Worm (Caenorhabditis elegans): Measurements from ENCODE around the gene scc-1.
A peak's percentile ranks its signal among the peaks of the same experiment; 100 is the strongest.

scc-1 gene

ce11 chrII:4736585-4736984 lies 38.1 kb downstream of the scc-1 start:
- TF ChIP-seq B0310.2 (tag; optimal IDR thresholded peaks at IDR 0.05) (no peak), scrt-1 (GFP tag; IDR thresholded peaks at IDR 0.05) (no peak)

- TF ChIP-seq sea-1 (GFP tag; conservative IDR thresholded peaks at IDR 0.05) (no peak), hmbx-1 (tag; optimal IDR thresholded peaks at IDR 0.05) (no peak), ceh-36 (tag; optimal IDR thresholded peaks at IDR 0.05) (no peak), ceh-13 (GFP tag; optimal IDR thresholded peaks at IDR 0.05) (no peak), scrt-1 (GFP tag; IDR thresholded peaks at IDR 0.05) (no peak), hmg-4 (GFP tag; optimal IDR thresholded peaks at IDR 0.05) (no peak), ets-7 (tag; optimal IDR thresholded peaks at IDR 0.05) (no peak), pes-1 (GFP tag; IDR thresholded peaks at IDR 0.05) (no peak), aly-1 (tag; optimal IDR thresholded peaks at IDR 0.05) (no peak), tbx-11 (GFP tag; IDR thresholded peaks at IDR 0.05) (no peak), hnd-1 (tag; optimal IDR thresholded peaks at IDR 0.05) (no peak), tra-4 (tag; optimal IDR thresholded peaks at IDR 0.05) (no peak), B0310.2 (tag; optimal IDR thresholded peaks at IDR 0.05) (no peak), tbx-37 (GFP tag; conservative IDR thresholded peaks at IDR 0.05) (no peak), F13C5.2 (tag; optimal IDR thresholded peaks at IDR 0.05) (no peak)
Measured at ce11 chrII:4737348-4737747, 38.8 kb downstream of the scc-1 start, which contains the start of gene ctsa-1.1. TSS of gene ctsa-1.1 (plus strand) at chrII:4737648.

ce11 chrII:4739984-4740462 lies 41.5 kb downstream of the scc-1 start, which contains the start of gene eas-1:
TSS of gene eas-1 (plus strand) at chrII:4740412.
- no peak for TF ChIP-seq sea-1 (GFP tag; conservative IDR thresholded peaks at IDR 0.05)
- TF ChIP-seq ets-7 (tag; optimal IDR thresholded peaks at IDR 0.05), result peak; percentile 49
- TF ChIP-seq F13C5.2 (tag; optimal IDR thresholded peaks at IDR 0.05), result peak; percentile 40
- TF ChIP-seq tbx-11 (GFP tag; IDR thresholded peaks at IDR 0.05), result no peak
- peak; percentile 71; the same call in 1 of the 2 replicates for TF ChIP-seq pes-1 (GFP tag; IDR thresholded peaks at IDR 0.05)
- TF ChIP-seq hmg-4 (GFP tag; optimal IDR thresholded peaks at IDR 0.05), result peak; percentile 69
- TF ChIP-seq tbx-37 (GFP tag; conservative IDR thresholded peaks at IDR 0.05), result peak; percentile 92

- TF ChIP-seq ets-7 (tag; optimal IDR thresholded peaks at IDR 0.05) (no peak), ama-1 (optimal IDR thresholded peaks at IDR 0.05) (no peak), pes-1 (GFP tag; IDR thresholded peaks at IDR 0.05) (no peak), hmbx-1 (tag; optimal IDR thresholded peaks at IDR 0.05) (no peak), tra-4 (tag; optimal IDR thresholded peaks at IDR 0.05) (no peak), ceh-13 (GFP tag; optimal IDR thresholded peaks at IDR 0.05) (no peak), sea-1 (GFP tag; conservative IDR thresholded peaks at IDR 0.05) (no peak), ceh-36 (tag; optimal IDR thresholded peaks at IDR 0.05) (no peak), hnd-1 (tag; optimal IDR thresholded peaks at IDR 0.05) (no peak), scrt-1 (GFP tag; IDR thresholded peaks at IDR 0.05) (no peak), F13C5.2 (tag; optimal IDR thresholded peaks at IDR 0.05) (no peak), aly-1 (tag; optimal IDR thresholded peaks at IDR 0.05) (no peak), B0310.2 (tag; optimal IDR thresholded peaks at IDR 0.05) (no peak), tbx-11 (GFP tag; IDR thresholded peaks at IDR 0.05) (no peak), flt-1 (GFP tag; IDR thresholded peaks at IDR 0.05) (no peak), hmg-4 (GFP tag; optimal IDR thresholded peaks at IDR 0.05) (no peak), tbx-37 (GFP tag; conservative IDR thresholded peaks at IDR 0.05) (no peak)
Measured at ce11 chrII:4741527-4742187, 43.1 kb downstream of the scc-1 start, which contains the start of gene acs-11. TSS of gene acs-11 (plus strand) at chrII:4742137.

ce11 chrII:4745281-4745680 lies 46.8 kb downstream of the scc-1 start:
- TF ChIP-seq ama-1 (optimal IDR thresholded peaks at IDR 0.05), result no peak
- TF ChIP-seq ets-7 (tag; optimal IDR thresholded peaks at IDR 0.05), result no peak
- TF ChIP-seq hnd-1 (tag; optimal IDR thresholded peaks at IDR 0.05), result no peak
- TF ChIP-seq tra-4 (tag; optimal IDR thresholded peaks at IDR 0.05), result no peak
- no peak for TF ChIP-seq B0310.2 (tag; optimal IDR thresholded peaks at IDR 0.05)
- no peak for TF ChIP-seq scrt-1 (GFP tag; IDR thresholded peaks at IDR 0.05)
- no peak for TF ChIP-seq hmg-4 (GFP tag; optimal IDR thresholded peaks at IDR 0.05)
- no peak for TF ChIP-seq flt-1 (GFP tag; IDR thresholded peaks at IDR 0.05)

- TF ChIP-seq flt-1 (GFP tag; IDR thresholded peaks at IDR 0.05) (no peak), sea-1 (GFP tag; conservative IDR thresholded peaks at IDR 0.05) (no peak), pes-1 (GFP tag; IDR thresholded peaks at IDR 0.05) (no peak), tbx-37 (GFP tag; conservative IDR thresholded peaks at IDR 0.05) (no peak), ceh-36 (tag; optimal IDR thresholded peaks at IDR 0.05) (no peak), ama-1 (optimal IDR thresholded peaks at IDR 0.05) (no peak), ceh-13 (GFP tag; optimal IDR thresholded peaks at IDR 0.05) (no peak), hnd-1 (tag; optimal IDR thresholded peaks at IDR 0.05) (no peak), aly-1 (tag; optimal IDR thresholded peaks at IDR 0.05) (no peak), tbx-11 (GFP tag; IDR thresholded peaks at IDR 0.05) (no peak), F13C5.2 (tag; optimal IDR thresholded peaks at IDR 0.05) (no peak), hmg-4 (GFP tag; optimal IDR thresholded peaks at IDR 0.05) (no peak), tra-4 (tag; optimal IDR thresholded peaks at IDR 0.05) (no peak), ets-7 (tag; optimal IDR thresholded peaks at IDR 0.05) (no peak), B0310.2 (tag; optimal IDR thresholded peaks at IDR 0.05) (no peak)
Measured at ce11 chrII:4747063-4747462, 48.5 kb downstream of the scc-1 start.

ce11 chrII:4747697-4748096 lies 49.2 kb downstream of the scc-1 start:
- TF ChIP-seq F13C5.2 (tag; optimal IDR thresholded peaks at IDR 0.05) (no peak), ceh-36 (tag; optimal IDR thresholded peaks at IDR 0.05) (no peak), flt-1 (GFP tag; IDR thresholded peaks at IDR 0.05) (no peak), hnd-1 (tag; optimal IDR thresholded peaks at IDR 0.05) (no peak), aly-1 (tag; optimal IDR thresholded peaks at IDR 0.05) (no peak), tbx-11 (GFP tag; IDR thresholded peaks at IDR 0.05) (no peak), tra-4 (tag; optimal IDR thresholded peaks at IDR 0.05) (no peak), ama-1 (optimal IDR thresholded peaks at IDR 0.05) (no peak), sea-1 (GFP tag; conservative IDR thresholded peaks at IDR 0.05) (no peak), ceh-13 (GFP tag; optimal IDR thresholded peaks at IDR 0.05) (no peak), scrt-1 (GFP tag; IDR thresholded peaks at IDR 0.05) (no peak), tbx-37 (GFP tag; conservative IDR thresholded peaks at IDR 0.05) (no peak), ets-7 (tag; optimal IDR thresholded peaks at IDR 0.05) (no peak), B0310.2 (tag; optimal IDR thresholded peaks at IDR 0.05) (no peak), hmbx-1 (tag; optimal IDR thresholded peaks at IDR 0.05) (no peak), pes-1 (GFP tag; IDR thresholded peaks at IDR 0.05) (no peak), hmg-4 (GFP tag; optimal IDR thresholded peaks at IDR 0.05) (no peak)

Measured in whole organism, early embryonic.